Worm (Caenorhabditis elegans): ENCODE measurements around the gene far-2.

ce11 chrIII:9118314-9118850 lies 36.8 kb downstream of the far-2 start, which contains the start of gene grl-11:
- TF ChIP-seq sox-4 (tag; optimal IDR thresholded peaks at IDR 0.05) (no peak), dmd-4 (tag; optimal IDR thresholded peaks at IDR 0.05; ENCODE audit: borderline replicate concordance) (no peak), madf-2 (tag; optimal IDR thresholded peaks at IDR 0.05) (no peak), ceh-19 (GFP tag; optimal IDR thresholded peaks at IDR 0.05) (no peak), odd-2 (tag; optimal IDR thresholded peaks at IDR 0.05) (no peak), ref-2 (tag; optimal IDR thresholded peaks at IDR 0.05) (no peak), pqm-1 (tag; optimal IDR thresholded peaks at IDR 0.05) (no peak), pha-4 (tag; optimal IDR thresholded peaks at IDR 0.05) (no peak), unc-55 (GFP tag; optimal IDR thresholded peaks at IDR 0.05) (no peak), elt-4 (tag; optimal IDR thresholded peaks at IDR 0.05) (no peak), ceh-24 (tag; optimal IDR thresholded peaks at IDR 0.05) (no peak), hlh-15 (tag; optimal IDR thresholded peaks at IDR 0.05) (no peak), unc-3 (GFP tag; conservative IDR thresholded peaks at IDR 0.05) (no peak), unc-3 (tag; optimal IDR thresholded peaks at IDR 0.05) (no peak)

Measured in whole organism, late embryonic.